Worm (Caenorhabditis elegans): ENCODE data around the gene tbc-2.

Gene tbc-2

DNA sequence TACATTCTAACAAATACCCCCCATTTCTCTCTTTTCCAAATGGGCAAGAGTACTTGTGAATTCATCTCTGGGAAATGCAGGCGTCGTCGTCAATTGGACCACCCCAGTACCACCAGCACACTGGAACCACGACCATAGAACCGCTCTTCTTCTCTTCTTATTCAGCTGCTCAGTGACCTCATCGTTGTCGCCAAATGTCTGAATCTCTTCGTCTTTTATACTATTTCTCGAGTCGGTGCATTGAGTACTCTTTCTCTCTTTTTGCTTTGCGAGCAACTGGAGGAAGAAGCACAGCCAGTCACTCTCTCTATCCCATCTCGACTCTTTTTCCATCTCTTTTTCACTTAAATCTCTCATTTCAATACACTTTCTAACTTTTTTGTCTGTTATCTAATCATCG lies 47.4 kb downstream of the tbc-2 start:
- TF ChIP-seq eor-1 (tag; optimal IDR thresholded peaks at IDR 0.05) (no peak), elt-2 (tag; optimal IDR thresholded peaks at IDR 0.05) (no peak), fkh-2 (tag; optimal IDR thresholded peaks at IDR 0.05) (no peak), egl-5 (tag; optimal IDR thresholded peaks at IDR 0.05) (no peak), nhr-237 (tag; optimal IDR thresholded peaks at IDR 0.05) (no peak), mml-1 (tag; optimal IDR thresholded peaks at IDR 0.05) (no peak), nfya-1 (tag; optimal IDR thresholded peaks at IDR 0.05; ENCODE audit: insufficient read depth) (peak; percentile 51), R02D3.7 (tag; optimal IDR thresholded peaks at IDR 0.05) (no peak), lin-15B (tag; optimal IDR thresholded peaks at IDR 0.05) (no peak), skn-1 (tag; optimal IDR thresholded peaks at IDR 0.05) (peak; percentile 22), fkh-10 (GFP tag; optimal IDR thresholded peaks at IDR 0.05) (peak; percentile 21), hmg-11 (tag; optimal IDR thresholded peaks at IDR 0.05) (peak; percentile 56), lin-39 (tag; optimal IDR thresholded peaks at IDR 0.05) (peak; percentile 1), sea-2 (GFP tag; optimal IDR thresholded peaks at IDR 0.05) (no peak), ceh-28 (tag; optimal IDR thresholded peaks at IDR 0.05) (no peak), nhr-11 (tag; optimal IDR thresholded peaks at IDR 0.05) (no peak), tbx-2 (tag; optimal IDR thresholded peaks at IDR 0.05) (no peak), elt-3 (tag; optimal IDR thresholded peaks at IDR 0.05) (no peak)

ce11 chrII:5777372-5777771 lies 49.9 kb downstream of the tbc-2 start:
- TF ChIP-seq nhr-23 (tag; optimal IDR thresholded peaks at IDR 0.05): no peak
- no peak for TF ChIP-seq fos-1 (tag; optimal IDR thresholded peaks at IDR 0.05)
- no peak for TF ChIP-seq tbx-2 (tag; optimal IDR thresholded peaks at IDR 0.05)
- TF ChIP-seq nhr-43 (tag; optimal IDR thresholded peaks at IDR 0.05; ENCODE audit: poor library complexity, severe bottlenecking): no peak
- TF ChIP-seq ceh-28 (tag; optimal IDR thresholded peaks at IDR 0.05): no peak
- TF ChIP-seq ceh-16 (tag; optimal IDR thresholded peaks at IDR 0.05): no peak
- no peak for TF ChIP-seq nhr-67 (tag; optimal IDR thresholded peaks at IDR 0.05)
- TF ChIP-seq snpc-4 (tag; optimal IDR thresholded peaks at IDR 0.05): no peak
- TF ChIP-seq eor-1 (tag; optimal IDR thresholded peaks at IDR 0.05): no peak
- TF ChIP-seq ceh-9 (tag; optimal IDR thresholded peaks at IDR 0.05): no peak
- no peak for TF ChIP-seq mml-1 (tag; optimal IDR thresholded peaks at IDR 0.05)
- TF ChIP-seq unc-62 (GFP tag; optimal IDR thresholded peaks at IDR 0.05): no peak
- TF ChIP-seq daf-12 (tag; optimal IDR thresholded peaks at IDR 0.05): no peak
- TF ChIP-seq ceh-82 (tag; optimal IDR thresholded peaks at IDR 0.05): no peak
- TF ChIP-seq pha-4 (tag; optimal IDR thresholded peaks at IDR 0.05): no peak
- no peak for TF ChIP-seq nhr-25 (tag; optimal IDR thresholded peaks at IDR 0.05)
- no peak for TF ChIP-seq ztf-11 (tag; optimal IDR thresholded peaks at IDR 0.05)
- no peak for TF ChIP-seq mdl-1 (tag; optimal IDR thresholded peaks at IDR 0.05)
- TF ChIP-seq egl-5 (tag; optimal IDR thresholded peaks at IDR 0.05): no peak

DNA sequence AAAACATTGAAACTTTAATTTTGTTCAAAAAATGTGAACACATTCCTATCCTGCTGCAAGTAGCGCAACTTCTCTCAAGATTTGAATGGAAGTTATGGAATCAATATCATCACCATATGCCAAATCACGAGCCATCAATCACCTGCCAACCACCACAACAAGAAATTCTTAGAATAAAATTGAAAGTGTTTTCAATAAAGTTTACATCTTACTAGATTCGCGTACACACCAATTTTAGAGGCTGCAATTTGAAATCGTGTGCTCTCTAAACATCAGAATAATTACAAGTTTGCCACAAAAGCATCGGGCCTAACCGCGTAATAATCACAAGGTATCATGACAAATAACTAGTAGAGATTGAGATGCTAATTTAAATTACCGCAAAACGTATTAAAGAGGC lies 52.4 kb downstream of the tbc-2 start:
- TF ChIP-seq pqm-1 (tag; optimal IDR thresholded peaks at IDR 0.05): no peak
- TF ChIP-seq lsy-12 (tag; optimal IDR thresholded peaks at IDR 0.05): no peak
- TF ChIP-seq pha-4 (tag; optimal IDR thresholded peaks at IDR 0.05): no peak
- TF ChIP-seq ceh-9 (tag; optimal IDR thresholded peaks at IDR 0.05): no peak
- no peak for TF ChIP-seq nhr-28 (tag; optimal IDR thresholded peaks at IDR 0.05)

DNA sequence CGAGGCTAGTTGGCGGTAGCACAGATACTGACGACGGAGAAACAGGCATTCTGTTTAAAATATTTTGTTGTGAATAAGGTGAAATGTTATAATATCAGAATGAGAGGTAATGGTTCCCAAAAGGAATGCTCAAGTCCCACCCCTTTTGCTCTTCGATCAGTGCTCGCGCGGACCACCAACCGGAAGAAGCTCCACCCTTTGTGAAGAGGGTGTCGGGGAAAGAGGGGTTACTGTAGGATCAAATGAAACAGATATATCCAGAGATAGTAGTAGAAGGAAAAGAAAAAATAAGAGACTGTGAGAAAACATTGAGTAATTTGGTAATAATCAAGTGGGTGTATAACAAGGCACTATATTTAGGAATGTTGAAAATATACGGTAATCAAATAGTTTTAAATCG lies 53.1 kb downstream of the tbc-2 start, which contains the start of the genes dmd-5 and F10C1.1:
TSS of gene dmd-5 (minus strand) at position 101 of the 400 bp plus-strand sequence.
TSS of gene F10C1.1 (plus strand) at position 110 of the 400 bp plus-strand sequence.
- no peak for TF ChIP-seq ZK546.5 (tag; optimal IDR thresholded peaks at IDR 0.05)

All from whole organism, L3 larva.